Fruit fly (Drosophila melanogaster) whole organism, wandering third instar larva: Measurements from ENCODE around the gene Lsp2.
A peak's percentile ranks its signal among the peaks of the same experiment; 100 is the strongest.

Source experiments
- CrebA ChIP-seq: fragments of 200-800 bp; sonication (Bioruptor generic); optimal IDR thresholded peaks from 2 replicates; lab custom pipeline; 2016; ENCODE audit warnings: missing biosample characterization, mild to moderate bottlenecking, missing genetic modification characterization, borderline replicate concordance
- GATAd ChIP-seq: sonication (Bioruptor generic); optimal IDR thresholded peaks from 2 replicates; lab custom pipeline; 2016; ENCODE audit warnings: missing biosample characterization, missing genetic modification characterization
- HLH106 ChIP-seq: fragments of 200-800 bp; optimal IDR thresholded peaks from 3 replicates; lab custom pipeline; 2019; ENCODE audit warnings: missing biosample characterization, mild to moderate bottlenecking, missing genetic modification characterization, moderate library complexity
- Hnf4 ChIP-seq: fragments of 200-800 bp; sonication (Bioruptor generic); optimal IDR thresholded peaks from 2 replicates; lab custom pipeline; 2016; ENCODE audit warnings: missing biosample characterization, mild to moderate bottlenecking, missing genetic modification characterization
- Hr78 ChIP-seq: fragments of >200 bp; optimal IDR thresholded peaks from 2 replicates; lab custom pipeline; 2017; ENCODE audit warnings: missing biosample characterization, missing genetic modification characterization
- Hr83 ChIP-seq: fragments of 200-300 bp; sonication (Bioruptor generic); optimal IDR thresholded peaks from 2 replicates; lab custom pipeline; 2016; ENCODE audit warnings: missing biosample characterization, mild to moderate bottlenecking, missing genetic modification characterization, moderate library complexity; ENCODE audit not compliant: poor library complexity, severe bottlenecking
- Jra ChIP-seq: sonication (Bioruptor generic); optimal IDR thresholded peaks from 2 replicates; lab custom pipeline; 2016; ENCODE audit warnings: missing biosample characterization, missing genetic modification characterization
- Myc ChIP-seq: fragments of >200 bp; optimal IDR thresholded peaks from 2 replicates; lab custom pipeline; 2017
- N ChIP-seq: fragments of >200 bp; optimal IDR thresholded peaks from 2 replicates; lab custom pipeline; 2018; ENCODE audit warnings: missing biosample characterization, missing external identifiers, missing genetic modification characterization
- OdsH ChIP-seq: fragments of 200-800 bp; sonication (Bioruptor generic); optimal IDR thresholded peaks from 2 replicates; lab custom pipeline; 2016; ENCODE audit warnings: missing biosample characterization, mild to moderate bottlenecking, missing genetic modification characterization
- Rel ChIP-seq, 2 experiments: fragments of 200-800 bp; sonication (Bioruptor generic) in 1 of 2; optimal IDR thresholded peaks; 2 replicates in 1 of 2; 3 replicates in 1 of 2; lab custom pipeline; 2016 to 2019; ENCODE audit warnings: mild to moderate bottlenecking in 2 of 2, missing biosample characterization in 2 of 2, missing genetic modification characterization in 2 of 2, moderate library complexity in 1 of 2
- Sp1 ChIP-seq: fragments of 200-800 bp; sonication (Bioruptor generic); optimal IDR thresholded peaks from 3 replicates; lab custom pipeline; 2019; ENCODE audit warnings: missing biosample characterization, mild to moderate bottlenecking, missing genetic modification characterization, moderate library complexity
- br ChIP-seq: fragments of 200-800 bp; sonication (Bioruptor generic); optimal IDR thresholded peaks from 2 replicates; lab custom pipeline; 2016; ENCODE audit warnings: missing biosample characterization, missing genetic modification characterization
- brk ChIP-seq: fragments of 200-800 bp; sonication (Bioruptor generic); optimal IDR thresholded peaks from 2 replicates; lab custom pipeline; 2016; ENCODE audit warnings: missing biosample characterization, mild to moderate bottlenecking, missing genetic modification characterization
- dl ChIP-seq, 2 experiments: fragments of 175-275, 200-275 bp in 1 of 2; fragments of 200-275 bp in 1 of 2; sonication (Bioruptor generic); optimal IDR thresholded peaks; lab custom pipeline; 2018; ENCODE audit warnings: mild to moderate bottlenecking in 2 of 2, missing biosample characterization in 2 of 2, missing genetic modification characterization in 2 of 2, moderate library complexity in 2 of 2; ENCODE audit not compliant: partially characterized antibody in 2 of 2, insufficient read depth in 1 of 2
- dsf ChIP-seq: sonication (Bioruptor generic); optimal IDR thresholded peaks from 2 replicates; lab custom pipeline; 2016; ENCODE audit warnings: missing biosample characterization, missing genetic modification characterization, borderline replicate concordance
- ey ChIP-seq: fragments of 200-800 bp; sonication (Bioruptor generic); optimal IDR thresholded peaks from 2 replicates; lab custom pipeline; 2016; ENCODE audit warnings: missing biosample characterization, missing genetic modification characterization
- foxo ChIP-seq, 2 experiments: fragments of 200-800 bp; sonication (Bioruptor generic); optimal IDR thresholded peaks; 2 replicates in 1 of 2; 3 replicates in 1 of 2; lab custom pipeline; 2016 to 2017; ENCODE audit warnings: missing biosample characterization in 2 of 2, missing genetic modification characterization in 2 of 2
- fru ChIP-seq: fragments of 200-800 bp; sonication (Bioruptor generic); optimal IDR thresholded peaks from 3 replicates; lab custom pipeline; 2016; ENCODE audit warnings: missing biosample characterization, mild to moderate bottlenecking, missing genetic modification characterization
- h ChIP-seq: fragments of 200-800 bp; sonication (Bioruptor generic); optimal IDR thresholded peaks from 3 replicates; lab custom pipeline; 2016; ENCODE audit warnings: missing biosample characterization, mild to moderate bottlenecking, missing genetic modification characterization
- jim ChIP-seq: fragments of 175-275, 200-325 bp; sonication (Bioruptor generic); optimal IDR thresholded peaks from 2 replicates; lab custom pipeline; 2016; ENCODE audit warnings: missing biosample characterization, mild to moderate bottlenecking, missing genetic modification characterization
- pan ChIP-seq: fragments of >200 bp; optimal IDR thresholded peaks from 2 replicates; lab custom pipeline; 2017
- psq ChIP-seq: fragments of 200-800 bp; sonication (Bioruptor generic); optimal IDR thresholded peaks from 3 replicates; lab custom pipeline; 2017; ENCODE audit warnings: missing biosample characterization, mild to moderate bottlenecking, missing genetic modification characterization, moderate library complexity
- rgr ChIP-seq: fragments of 200-800 bp; sonication (Bioruptor generic); optimal IDR thresholded peaks from 3 replicates; lab custom pipeline; 2016; ENCODE audit warnings: missing biosample characterization, mild to moderate bottlenecking, missing genetic modification characterization
- sv ChIP-seq: fragments of 200-800 bp; sonication (Bioruptor generic); optimal IDR thresholded peaks from 3 replicates; lab custom pipeline; 2016; ENCODE audit warnings: missing biosample characterization, missing genetic modification characterization
- woc ChIP-seq: sonication (Bioruptor generic); optimal IDR thresholded peaks from 2 replicates; lab custom pipeline; 2016; ENCODE audit warnings: missing biosample characterization, mild to moderate bottlenecking, missing genetic modification characterization

Gene Lsp2

DNA sequence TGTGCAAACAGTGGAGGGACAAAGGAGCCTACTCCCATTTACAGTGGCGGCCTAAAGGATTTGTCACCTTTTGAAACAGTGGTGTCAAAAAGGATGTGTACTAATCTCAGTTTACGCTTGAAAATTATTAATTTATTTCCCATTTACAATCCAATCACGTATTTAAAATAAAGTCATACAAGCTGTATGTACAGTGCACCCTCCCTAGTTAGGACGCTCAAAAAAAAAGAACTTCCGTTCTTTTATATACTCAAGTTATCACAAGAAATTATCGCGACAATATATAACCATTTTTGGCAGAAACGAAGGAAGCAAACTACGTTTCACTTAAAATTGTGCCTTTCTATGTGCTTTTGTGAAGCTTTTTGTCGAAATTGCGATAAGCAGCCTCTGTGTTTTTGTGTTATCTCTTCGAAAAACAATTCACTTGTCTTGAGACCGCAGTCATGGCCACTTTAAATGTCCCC is 10.1 kb downstream of the Lsp2 start:
- TF ChIP-seq N (GFP tag; lab: Kevin White, UChicago) (no peak), Myc (lab: Kevin White, UChicago) (no peak), fru (GFP tag; lab: Kevin White, UChicago) (peak; percentile 82), rgr (GFP tag; lab: Kevin White, UChicago) (peak; percentile 69), h (GFP tag; lab: Kevin White, UChicago) (peak; percentile 69), Jra (GFP tag; lab: Kevin White, UChicago) (peak; percentile 75), Hr83 (GFP tag; lab: Kevin White, UChicago) (peak; percentile 35), pan (lab: Kevin White, UChicago) (no peak), CrebA (GFP tag; lab: Kevin White, UChicago) (no peak), psq (peak; percentile 44), OdsH (GFP tag; lab: Kevin White, UChicago) (peak; percentile 68), br (GFP tag; lab: Kevin White, UChicago) (peak; percentile 70), foxo (GFP tag; optimal IDR thresholded peaks at IDR 0.05; lab: Kevin White, UChicago) (peak; percentile 32 to 78), jim (GFP tag; lab: Kevin White, UChicago) (no peak), Sp1 (GFP tag; lab: Kevin White, UChicago) (peak; percentile 43), woc (peak; percentile 33), ey (GFP tag; lab: Kevin White, UChicago) (peak; percentile 65), sv (GFP tag; lab: Kevin White, UChicago) (peak; percentile 36), HLH106 (tag; lab: Kevin White, UChicago) (peak; percentile 58), Hnf4 (peak; percentile 70)

DNA sequence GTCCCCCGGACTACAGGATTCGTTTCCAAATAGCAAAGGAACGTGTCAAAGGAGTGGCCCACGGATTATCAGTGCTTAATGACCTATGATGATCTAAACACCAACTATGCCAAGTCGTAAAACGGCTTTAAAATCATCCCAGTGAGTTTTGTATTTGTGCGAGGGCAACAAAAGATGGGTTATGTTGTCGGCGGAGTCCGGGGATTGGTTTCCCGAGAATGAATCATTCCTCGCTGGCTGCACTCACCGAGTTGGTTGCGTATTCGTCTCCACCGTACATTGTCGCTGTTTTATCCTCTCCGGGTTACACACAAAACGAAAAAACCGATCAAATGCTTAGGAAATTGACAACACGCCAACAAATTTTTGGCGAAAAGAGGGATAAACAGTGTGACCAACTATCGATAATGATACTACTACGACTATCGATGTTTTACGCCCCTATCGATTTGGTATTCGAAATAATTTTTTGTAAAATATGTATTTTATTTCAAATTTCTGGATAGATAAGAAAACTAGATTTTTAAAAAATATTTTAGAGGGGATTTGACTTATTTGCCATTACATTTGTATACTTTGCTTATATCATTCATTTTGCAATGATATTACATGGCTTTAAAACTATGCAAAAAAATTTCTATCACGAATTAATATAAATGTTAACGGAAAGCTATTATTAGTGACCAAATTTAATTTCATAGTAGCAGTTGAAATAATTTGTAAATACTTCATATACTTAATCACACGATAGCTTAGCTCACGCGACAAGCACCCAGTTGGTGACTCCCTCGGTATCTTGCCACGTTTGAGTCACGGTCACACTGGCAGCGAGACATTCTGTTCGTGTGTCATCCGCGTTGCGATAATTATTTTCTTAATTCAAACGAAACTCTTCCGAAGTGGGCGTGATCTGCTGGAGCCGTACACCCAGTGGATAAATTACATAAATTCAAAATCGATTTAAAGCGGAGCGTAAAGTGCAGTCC is 16.8 kb downstream of the Lsp2 start, which contains the start of the genes eIF3l and Nrx-IV:
Gene eIF3l, minus strand, starts transcription at position 389 of the 986 bp plus-strand sequence.
Gene Nrx-IV, plus strand, starts transcription at position 811 of the 986 bp plus-strand sequence.
- TF ChIP-seq Rel (GFP tag; optimal IDR thresholded peaks at IDR 0.05; lab: Kevin White, UChicago) (no peak), Rel (tag; optimal IDR thresholded peaks at IDR 0.05; lab: Kevin White, UChicago) (peak; percentile 73), woc (peak; percentile 62), pan (lab: Kevin White, UChicago) (no peak), dsf (GFP tag; lab: Kevin White, UChicago) (no peak), ey (GFP tag; lab: Kevin White, UChicago) (no peak), GATAd (no peak), brk (GFP tag; lab: Kevin White, UChicago) (no peak), HLH106 (tag; lab: Kevin White, UChicago) (no peak), N (GFP tag; lab: Kevin White, UChicago) (no peak), rgr (GFP tag; lab: Kevin White, UChicago) (no peak)
- TF ChIP-seq, all 38 proteins: peak for 2

DNA sequence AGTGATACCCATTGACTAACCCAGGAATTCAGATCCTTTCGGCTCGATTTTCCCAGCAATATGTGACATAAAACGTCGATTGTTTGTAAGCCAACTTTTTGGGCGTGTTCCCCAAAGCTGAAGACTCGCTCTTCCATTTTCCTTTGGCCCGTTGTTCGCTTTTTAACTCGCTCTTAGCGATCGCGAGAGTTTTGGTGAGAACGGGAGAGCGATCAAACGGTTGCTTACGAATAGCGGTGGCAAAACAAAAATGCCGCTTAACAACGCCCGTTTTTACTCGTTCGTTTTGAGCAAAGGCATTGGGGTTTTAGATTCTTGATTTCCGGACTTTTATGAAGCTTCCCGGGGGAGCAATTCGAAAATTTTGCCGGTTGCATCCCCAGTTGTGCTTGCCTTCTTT is 17.8 kb downstream of the Lsp2 start:
- TF ChIP-seq Hr78 (GFP tag; lab: Kevin White, UChicago): no peak
- TF ChIP-seq psq: peak; percentile 80

DNA sequence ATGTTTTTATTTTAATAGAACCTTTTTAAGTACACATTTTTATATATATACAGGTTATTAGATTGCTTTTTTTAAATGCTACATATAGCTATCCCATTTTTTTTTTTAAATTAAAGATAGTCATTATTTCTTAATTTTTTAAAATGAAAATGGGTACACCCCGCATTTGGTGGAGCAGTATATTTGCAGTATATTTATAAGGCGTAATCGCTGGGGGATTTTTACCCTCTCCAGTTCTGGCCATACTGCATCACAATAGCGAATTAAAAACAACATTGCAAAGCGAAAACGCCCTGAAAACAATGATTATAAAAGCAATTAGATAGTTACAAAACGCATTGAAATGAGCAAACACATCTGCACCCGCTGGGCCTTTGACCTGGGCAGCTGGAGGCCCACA is 19.8 kb downstream of the Lsp2 start, which contains the start of gene CG32099:
Gene CG32099, plus strand, starts transcription at position 250 of the 400 bp plus-strand sequence.
- no peak for TF ChIP-seq fru (GFP tag; lab: Kevin White, UChicago)
- TF ChIP-seq Rel (GFP tag; optimal IDR thresholded peaks at IDR 0.05; lab: Kevin White, UChicago): no peak
- TF ChIP-seq Rel (tag; optimal IDR thresholded peaks at IDR 0.05; lab: Kevin White, UChicago): peak; percentile 82

DNA sequence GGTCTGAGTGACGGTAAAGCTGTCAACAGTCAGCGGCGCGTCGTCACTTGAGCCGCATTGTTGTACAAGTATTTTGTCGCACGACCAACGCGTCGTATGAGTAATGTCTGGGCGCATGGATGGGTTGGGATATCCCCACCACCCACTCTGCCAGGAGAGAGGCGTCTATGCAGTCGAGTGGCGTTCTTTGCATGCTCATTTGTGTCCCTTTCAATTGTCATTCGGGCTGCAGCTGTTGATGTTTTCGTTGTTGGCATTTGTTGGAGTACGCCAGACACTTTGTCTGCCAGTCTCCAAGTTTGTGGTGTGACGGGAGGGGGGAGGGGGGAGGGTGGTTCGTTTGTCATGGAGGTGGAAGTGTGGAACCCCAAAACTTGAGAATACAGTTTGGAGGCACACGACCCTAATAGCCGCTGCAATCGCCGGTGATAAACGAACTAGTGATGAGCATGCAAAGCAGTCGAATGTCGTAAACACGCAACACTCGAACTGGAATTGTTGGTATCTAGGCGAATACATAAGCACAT is 33.0 kb downstream of the Lsp2 start:
- no peak for TF ChIP-seq dl (GFP tag; optimal IDR thresholded peaks at IDR 0.05; lab: Kevin White, UChicago; ENCODE audit: insufficient read depth in 1 of 2, partially characterized antibody in 2 of 2)
